Worm (Caenorhabditis elegans): Measurements from ENCODE around the gene Y43B11AR.3.

DNA sequence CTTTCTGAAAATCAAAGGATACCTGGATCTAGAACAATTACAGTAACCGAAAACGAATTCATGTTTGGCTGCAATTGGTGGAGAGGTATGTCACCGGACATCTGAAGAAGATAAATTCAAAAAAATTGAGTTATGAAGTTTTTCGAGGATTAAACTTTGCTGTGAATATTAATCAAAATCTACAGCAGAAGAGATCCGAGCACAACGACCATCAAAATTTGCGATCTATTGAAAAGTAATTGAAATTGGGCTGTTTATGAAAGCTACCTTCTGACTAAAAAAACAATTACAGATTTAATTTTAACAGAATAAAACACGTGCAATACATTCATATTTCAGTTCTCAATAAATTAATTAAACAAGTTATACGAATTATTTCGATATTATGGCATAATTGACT, 51.1 kb downstream of the Y43B11AR.3 start, which contains the start of gene C06G3.8:
- TF ChIP-seq him-1 (tag; optimal IDR thresholded peaks at IDR 0.05) (no peak), W03F9.2 (tag; optimal IDR thresholded peaks at IDR 0.05) (no peak)

Data from whole organism, L4/young adult.